Worm (Caenorhabditis elegans): ENCODE measurements around the gene der-2.

The der-2 gene

DNA sequence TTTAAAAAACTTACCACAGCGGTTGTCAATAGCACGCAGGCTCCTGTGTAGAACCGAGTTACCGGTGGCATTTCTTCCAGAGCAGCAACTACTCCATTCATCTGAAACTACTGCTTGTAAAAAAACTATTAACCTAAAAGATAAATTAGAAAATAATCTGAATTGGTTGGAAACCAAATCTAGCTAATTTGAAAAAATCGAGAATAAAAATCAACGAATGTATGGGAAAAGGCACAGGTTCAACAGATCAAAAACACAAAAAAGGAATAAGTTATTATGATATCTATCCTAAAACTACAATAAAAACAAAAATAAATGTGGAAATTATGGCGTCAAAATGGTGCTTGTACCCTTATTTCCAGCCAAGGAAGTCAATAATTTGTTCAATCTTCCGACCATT lies at the start of gene der-2:
Gene der-2, minus strand, starts transcription at position 101 of the 400 bp plus-strand sequence.
- no peak for TF ChIP-seq ahr-1 (tag; optimal IDR thresholded peaks at IDR 0.05)
- no peak for TF ChIP-seq ceh-2 (tag; optimal IDR thresholded peaks at IDR 0.05)
- no peak for TF ChIP-seq ceh-9 (tag; optimal IDR thresholded peaks at IDR 0.05)
- TF ChIP-seq elt-2 (tag; optimal IDR thresholded peaks at IDR 0.05): no peak
- no peak for TF ChIP-seq rnt-1 (tag; optimal IDR thresholded peaks at IDR 0.05)

DNA sequence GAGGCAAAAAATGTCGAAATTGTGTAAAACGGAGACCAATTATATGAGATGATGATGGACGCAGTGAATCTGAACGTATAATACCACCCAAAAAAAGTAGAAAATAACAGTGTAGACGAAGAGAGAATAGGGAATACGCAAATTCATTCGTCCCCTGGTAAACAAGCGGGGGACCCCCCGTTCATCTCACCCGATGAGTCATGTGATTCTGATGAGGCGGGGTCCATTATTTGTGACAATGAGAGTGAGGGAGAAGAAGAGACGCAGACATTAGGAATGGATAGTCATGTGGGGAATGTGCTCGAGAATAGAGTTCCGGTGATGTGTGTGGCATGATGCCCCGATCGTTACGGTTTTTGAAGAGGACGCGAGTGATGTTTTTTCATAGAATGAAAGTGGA lies 49.2 kb upstream of the der-2 start:
- peak; percentile 14 for TF ChIP-seq unc-42 (tag; optimal IDR thresholded peaks at IDR 0.05)
- TF ChIP-seq rnt-1 (tag; optimal IDR thresholded peaks at IDR 0.05): peak; percentile 5
- peak; percentile 39 for TF ChIP-seq ceh-34 (tag; optimal IDR thresholded peaks at IDR 0.05)
- no peak for TF ChIP-seq hlh-15 (tag; optimal IDR thresholded peaks at IDR 0.05)
- peak; percentile 99 for TF ChIP-seq hlh-30 (tag; optimal IDR thresholded peaks at IDR 0.05; ENCODE audit: insufficient read depth)
- TF ChIP-seq hlh-6 (tag; optimal IDR thresholded peaks at IDR 0.05): no peak
- peak; percentile 36 for TF ChIP-seq nfya-1 (tag; optimal IDR thresholded peaks at IDR 0.05)
- TF ChIP-seq pha-2 (tag; optimal IDR thresholded peaks at IDR 0.05): peak; percentile 39
- TF ChIP-seq pros-1 (tag; optimal IDR thresholded peaks at IDR 0.05): no peak
- peak; percentile 79 for TF ChIP-seq ceh-31 (tag; optimal IDR thresholded peaks at IDR 0.05)
- no peak for TF ChIP-seq odd-2 (tag; optimal IDR thresholded peaks at IDR 0.05)
- TF ChIP-seq dve-1 (tag; optimal IDR thresholded peaks at IDR 0.05): no peak
- TF ChIP-seq sox-2 (GFP tag; IDR thresholded peaks at IDR 0.05): no peak
- no peak for TF ChIP-seq zip-5 (tag; optimal IDR thresholded peaks at IDR 0.05)
- TF ChIP-seq ceh-6 (GFP tag; optimal IDR thresholded peaks at IDR 0.05): no peak
- TF ChIP-seq tbx-7 (tag; optimal IDR thresholded peaks at IDR 0.05): no peak
- TF ChIP-seq nhr-11 (tag; optimal IDR thresholded peaks at IDR 0.05): no peak
- peak; percentile 62 for TF ChIP-seq tbx-2 (tag; optimal IDR thresholded peaks at IDR 0.05)
- TF ChIP-seq ets-4 (tag; optimal IDR thresholded peaks at IDR 0.05): no peak
- TF ChIP-seq lim-6 (tag; optimal IDR thresholded peaks at IDR 0.05): no peak
- TF ChIP-seq ref-2 (tag; optimal IDR thresholded peaks at IDR 0.05): peak; percentile 52
- peak; percentile 75 for TF ChIP-seq unc-55 (GFP tag; optimal IDR thresholded peaks at IDR 0.05)
- no peak for TF ChIP-seq pax-1 (tag; optimal IDR thresholded peaks at IDR 0.05)
- no peak for TF ChIP-seq ceh-9 (tag; optimal IDR thresholded peaks at IDR 0.05)
- TF ChIP-seq ceh-2 (tag; optimal IDR thresholded peaks at IDR 0.05): peak; percentile 27

DNA sequence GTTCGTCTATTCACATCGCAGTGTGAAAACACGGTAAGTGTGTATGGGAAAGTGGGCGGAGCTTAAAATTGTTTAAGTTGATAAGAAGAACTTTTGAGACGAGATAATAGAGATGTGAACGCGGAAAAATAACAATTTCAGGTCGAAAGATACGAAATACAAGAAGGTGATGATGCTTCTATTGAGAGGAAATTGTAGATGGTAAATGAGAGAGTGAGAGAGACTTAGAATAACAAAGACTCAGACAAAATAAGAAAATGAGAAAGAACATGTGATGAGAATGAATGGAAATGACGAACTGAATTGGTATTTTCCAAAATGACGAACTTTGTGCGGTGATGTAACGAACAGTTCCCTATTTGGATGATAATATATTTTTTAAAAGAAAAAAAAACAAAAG lies 48.2 kb upstream of the der-2 start:
- no peak for TF ChIP-seq fkh-10 (GFP tag; optimal IDR thresholded peaks at IDR 0.05)
- no peak for TF ChIP-seq eyg-1 (tag; optimal IDR thresholded peaks at IDR 0.05)
- no peak for TF ChIP-seq C08G9.2 (tag; optimal IDR thresholded peaks at IDR 0.05)
- TF ChIP-seq elt-4 (tag; optimal IDR thresholded peaks at IDR 0.05): no peak
- no peak for TF ChIP-seq odd-2 (tag; optimal IDR thresholded peaks at IDR 0.05)
- TF ChIP-seq ets-4 (tag; optimal IDR thresholded peaks at IDR 0.05): no peak
- TF ChIP-seq pqm-1 (tag; optimal IDR thresholded peaks at IDR 0.05): no peak

DNA sequence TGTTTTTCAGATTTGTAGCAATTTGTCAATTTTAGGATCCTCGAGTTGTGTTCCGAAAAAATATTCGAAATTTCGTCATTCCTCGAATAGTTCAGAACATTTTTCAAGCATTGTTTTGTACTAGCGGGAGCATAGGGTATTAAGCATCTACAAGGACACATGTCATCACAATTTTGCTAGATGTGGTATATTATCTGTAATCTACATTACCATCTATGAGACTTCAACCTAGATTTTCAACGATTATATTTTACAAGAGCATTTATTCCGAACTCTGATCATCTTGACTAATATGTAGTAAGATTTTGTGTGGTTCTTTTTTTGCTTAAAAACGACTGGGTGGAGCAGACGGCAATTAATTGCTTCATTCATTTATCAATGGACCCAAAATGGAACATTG lies 40.1 kb upstream of the der-2 start:
- no peak for TF ChIP-seq hlh-15 (tag; optimal IDR thresholded peaks at IDR 0.05)
- no peak for TF ChIP-seq sox-2 (GFP tag; IDR thresholded peaks at IDR 0.05)
- no peak for TF ChIP-seq tbx-7 (tag; optimal IDR thresholded peaks at IDR 0.05)
- no peak for TF ChIP-seq ceh-48 (tag; optimal IDR thresholded peaks at IDR 0.05)
- no peak for TF ChIP-seq ceh-9 (tag; optimal IDR thresholded peaks at IDR 0.05)

DNA sequence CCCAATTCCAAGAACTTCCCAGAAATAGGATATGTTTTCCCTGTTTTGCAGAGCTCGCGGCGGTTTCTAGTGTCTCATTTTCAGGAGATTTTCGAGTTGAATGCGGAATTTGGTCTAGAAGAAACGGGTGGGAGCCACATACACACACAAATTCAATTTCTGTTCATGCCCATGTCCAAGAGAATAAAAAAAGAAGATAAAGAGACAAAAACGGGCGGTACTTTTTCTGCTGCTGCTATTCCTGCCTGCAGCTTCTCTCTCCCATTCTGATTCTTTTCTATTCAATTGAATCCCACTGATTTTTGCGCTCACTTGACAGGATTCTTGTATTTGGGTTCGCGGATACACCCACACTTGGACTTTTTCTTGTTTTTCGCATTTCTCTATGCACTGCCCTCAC lies 39.7 kb upstream of the der-2 start:
- TF ChIP-seq pag-3 (tag; optimal IDR thresholded peaks at IDR 0.05; ENCODE audit: borderline replicate concordance) (no peak), zip-5 (tag; optimal IDR thresholded peaks at IDR 0.05) (no peak), unc-42 (tag; optimal IDR thresholded peaks at IDR 0.05) (peak; percentile 53), ceh-19 (GFP tag; optimal IDR thresholded peaks at IDR 0.05) (no peak), Y22D7AL.16 (tag; optimal IDR thresholded peaks at IDR 0.05) (no peak), mec-3 (tag; optimal IDR thresholded peaks at IDR 0.05; ENCODE audit: borderline replicate concordance) (no peak), ceh-22 (tag; optimal IDR thresholded peaks at IDR 0.05) (no peak), ceh-30 (tag; optimal IDR thresholded peaks at IDR 0.05) (no peak)

Measured in whole organism, late embryonic.